Fruit fly (Drosophila melanogaster) whole organism, embryonic: ENCODE results near the gene CG6398.

Experiments
- CG12391 ChIP-seq: fragments of 200-800 bp; sonication (Bioruptor generic); optimal IDR thresholded peaks from 3 replicates; lab custom pipeline; 2018; ENCODE audit warnings: missing biosample characterization, mild to moderate bottlenecking, missing genetic modification characterization, moderate library complexity
- CG14710 ChIP-seq: fragments of 200-800 bp; sonication (Bioruptor generic); optimal IDR thresholded peaks from 3 replicates; lab custom pipeline; 2019; ENCODE audit warnings: missing biosample characterization, mild to moderate bottlenecking, missing genetic modification characterization, moderate library complexity
- CG15479 ChIP-seq: fragments of 200-800 bp; sonication (Bioruptor generic); optimal IDR thresholded peaks from 3 replicates; lab custom pipeline; 2019; ENCODE audit warnings: missing biosample characterization, mild to moderate bottlenecking, missing genetic modification characterization, moderate library complexity
- CG15601 ChIP-seq: fragments of 200-800 bp; sonication (Bioruptor generic); optimal IDR thresholded peaks from 3 replicates; lab custom pipeline; 2019; ENCODE audit warnings: missing biosample characterization, mild to moderate bottlenecking, missing genetic modification characterization, moderate library complexity
- CG17385 ChIP-seq: fragments of 200-800 bp; sonication (Bioruptor generic); optimal IDR thresholded peaks from 3 replicates; lab custom pipeline; 2018; ENCODE audit warnings: missing biosample characterization, mild to moderate bottlenecking, missing genetic modification characterization
- CG17829 ChIP-seq: fragments of 200-800 bp; optimal IDR thresholded peaks from 2 replicates; lab custom pipeline; 2019; ENCODE audit warnings: missing biosample characterization, mild to moderate bottlenecking, missing genetic modification characterization, moderate library complexity
- CG1832 ChIP-seq: fragments of 200-800 bp; sonication (Bioruptor generic); optimal IDR thresholded peaks from 2 replicates; lab custom pipeline; 2017; ENCODE audit warnings: missing biosample characterization, mild to moderate bottlenecking, missing genetic modification characterization, inconsistent platforms
- CG18619 ChIP-seq: fragments of 200-800 bp; sonication (Bioruptor generic); optimal IDR thresholded peaks from 3 replicates; lab custom pipeline; 2017; ENCODE audit warnings: missing biosample characterization, mild to moderate bottlenecking, missing genetic modification characterization
- CG2129 ChIP-seq: fragments of 200-800 bp; sonication (Bioruptor generic); IDR thresholded peaks from 2 replicates; pipeline ENCODE4 v1.3.6; 2022; ENCODE audit warnings: missing biosample characterization, missing genetic modification characterization; ENCODE audit not compliant: partially characterized antibody
- CG2202 ChIP-seq: fragments of 200-800 bp; sonication (Bioruptor generic); optimal IDR thresholded peaks from 2 replicates; lab custom pipeline; 2018; ENCODE audit warnings: missing biosample characterization, mild to moderate bottlenecking, missing genetic modification characterization
- CG2875 ChIP-seq: fragments of 200-800 bp; sonication (Bioruptor generic); optimal IDR thresholded peaks from 2 replicates; lab custom pipeline; 2017; ENCODE audit warnings: missing biosample characterization, mild to moderate bottlenecking, missing genetic modification characterization, missing genetic modification reagents
- CG33557 ChIP-seq: fragments of 200-800 bp; sonication (Bioruptor generic); optimal IDR thresholded peaks from 2 replicates; lab custom pipeline; 2019; ENCODE audit warnings: missing biosample characterization, mild to moderate bottlenecking, missing genetic modification characterization, moderate library complexity
- CG5180 ChIP-seq: fragments of 200-800 bp; sonication (Bioruptor generic); optimal IDR thresholded peaks from 3 replicates; lab custom pipeline; 2017; ENCODE audit warnings: missing biosample characterization, missing genetic modification characterization, mild to moderate bottlenecking, moderate library complexity, missing genetic modification reagents
- CG5245 ChIP-seq: fragments of 200-800 bp; sonication (Bioruptor generic); optimal IDR thresholded peaks from 3 replicates; lab custom pipeline; 2016; ENCODE audit warnings: missing biosample characterization, missing genetic modification characterization
- CG6689 ChIP-seq: fragments of 200-800 bp; sonication (Bioruptor generic); IDR thresholded peaks from 2 replicates; pipeline ENCODE4 v1.3.6; 2022; ENCODE audit warnings: missing biosample characterization, missing genetic modification characterization
- CG7372 ChIP-seq: fragments of 200-800 bp; sonication (Bioruptor generic); IDR thresholded peaks from 2 replicates; pipeline ENCODE4 v1.3.6; 2022; ENCODE audit warnings: missing biosample characterization, missing genetic modification characterization
- CG7556 ChIP-seq: fragments of 200-800 bp; sonication (Bioruptor generic); optimal IDR thresholded peaks from 2 replicates; lab custom pipeline; 2017; ENCODE audit warnings: missing biosample characterization, mild to moderate bottlenecking, missing genetic modification characterization
- CG7839 ChIP-seq: fragments of 200-800 bp; sonication (Bioruptor generic); optimal IDR thresholded peaks from 3 replicates; lab custom pipeline; 2018; ENCODE audit warnings: missing biosample characterization, mild to moderate bottlenecking, missing genetic modification characterization, moderate library complexity
- CG7928 ChIP-seq: fragments of 200-800 bp; sonication (Bioruptor generic); optimal IDR thresholded peaks from 2 replicates; lab custom pipeline; 2017; ENCODE audit warnings: missing biosample characterization, mild to moderate bottlenecking, missing genetic modification characterization
- CG8290 ChIP-seq, 3 experiments: fragments of 200-800 bp; sonication (Bioruptor generic); optimal IDR thresholded peaks; 2 replicates each; lab custom pipeline; 2016 to 2019; ENCODE audit warnings: missing biosample characterization in 3 of 3, missing genetic modification characterization in 3 of 3, mild to moderate bottlenecking in 2 of 3, moderate library complexity in 1 of 3
- CG8924 ChIP-seq: fragments of 200-800 bp; optimal IDR thresholded peaks from 3 replicates; lab custom pipeline; 2019; ENCODE audit warnings: missing biosample characterization, mild to moderate bottlenecking, missing genetic modification characterization, moderate library complexity
- CG9215 ChIP-seq: fragments of 200-800 bp; sonication (Bioruptor generic); IDR thresholded peaks from 2 replicates; pipeline ENCODE4 v1.3.6; 2022; ENCODE audit warnings: missing biosample characterization, missing genetic modification characterization
- Chrac-16 ChIP-seq: fragments of 200-800 bp; sonication (Bioruptor generic); optimal IDR thresholded peaks from 3 replicates; lab custom pipeline; 2016; ENCODE audit warnings: missing biosample characterization, missing genetic modification characterization
- Dip3 ChIP-seq: fragments of 200-800 bp; sonication (Bioruptor generic); optimal IDR thresholded peaks from 3 replicates; lab custom pipeline; 2016; ENCODE audit warnings: missing biosample characterization, missing genetic modification characterization
- ERR ChIP-seq: fragments of 200-800 bp; sonication (Bioruptor generic); optimal IDR thresholded peaks from 2 replicates; lab custom pipeline; 2016; ENCODE audit warnings: missing biosample characterization, missing genetic modification characterization
- Mad ChIP-seq: fragments of 200-800 bp; sonication (Bioruptor generic); optimal IDR thresholded peaks from 2 replicates; lab custom pipeline; 2016; ENCODE audit warnings: missing biosample characterization, missing genetic modification characterization
- NFAT ChIP-seq: fragments of 200-800 bp; sonication (Bioruptor generic); IDR thresholded peaks from 2 replicates; pipeline ENCODE4 v1.3.6; 2022; ENCODE audit warnings: missing biosample characterization, missing genetic modification characterization
- amos ChIP-seq: fragments of 200-800 bp; sonication (Bioruptor generic); IDR thresholded peaks from 2 replicates; pipeline ENCODE4 v1.3.6; 2022; ENCODE audit warnings: missing biosample characterization, missing genetic modification characterization; ENCODE audit not compliant: partially characterized antibody
- ara ChIP-seq: fragments of 200-800 bp; sonication (Bioruptor generic); IDR thresholded peaks from 2 replicates; pipeline ENCODE4 v1.3.6; 2022; ENCODE audit warnings: missing biosample characterization, missing genetic modification characterization
- bigmax ChIP-seq: fragments of 200-800 bp; sonication (Bioruptor generic); optimal IDR thresholded peaks from 2 replicates; lab custom pipeline; 2018; ENCODE audit warnings: missing biosample characterization, mild to moderate bottlenecking, missing genetic modification characterization
- ci ChIP-seq: fragments of 200-800 bp; sonication (Bioruptor generic); IDR thresholded peaks from 3 replicates; pipeline ENCODE4 v1.3.6; 2022; ENCODE audit warnings: missing biosample characterization, missing genetic modification characterization
- dati ChIP-seq: fragments of 200-800 bp; sonication (Bioruptor generic); IDR thresholded peaks from 2 replicates; pipeline ENCODE4 v1.3.6; 2022; ENCODE audit warnings: missing biosample characterization, missing genetic modification characterization
- eve ChIP-seq, 2 experiments: fragments of >200 bp; optimal IDR thresholded peaks; 2 replicates each; lab custom pipeline; 2017; ENCODE audit warnings: missing biosample characterization in 2 of 2, missing genetic modification characterization in 2 of 2
- fru ChIP-seq: fragments of >200 bp; optimal IDR thresholded peaks from 2 replicates; lab custom pipeline; 2017
- gce ChIP-seq: fragments of 200-800 bp; sonication (Bioruptor generic); IDR thresholded peaks from 3 replicates; pipeline ENCODE4 v1.3.6; 2022; ENCODE audit warnings: missing biosample characterization, missing genetic modification characterization
- gsb ChIP-seq: fragments of 200-800 bp; sonication (Bioruptor generic); IDR thresholded peaks from 2 replicates; pipeline ENCODE4 v1.3.6; 2022; ENCODE audit warnings: missing biosample characterization, missing genetic modification characterization
- ham ChIP-seq: fragments of 200-800 bp; sonication (Bioruptor generic); IDR thresholded peaks from 2 replicates; pipeline ENCODE4 v1.3.6; 2022; ENCODE audit warnings: missing biosample characterization, missing genetic modification characterization
- hbn ChIP-seq: fragments of 200-800 bp; sonication (Bioruptor generic); IDR thresholded peaks from 2 replicates; pipeline ENCODE4 v1.3.6; 2022; ENCODE audit warnings: missing biosample characterization, missing genetic modification characterization; ENCODE audit not compliant: partially characterized antibody
- mam ChIP-seq: fragments of 200-800 bp; sonication (Bioruptor generic); optimal IDR thresholded peaks from 3 replicates; lab custom pipeline; 2016; ENCODE audit warnings: missing biosample characterization, missing genetic modification characterization
- nmo ChIP-seq: fragments of 200-800 bp; sonication (Bioruptor generic); optimal IDR thresholded peaks from 2 replicates; lab custom pipeline; 2018; ENCODE audit warnings: missing biosample characterization, mild to moderate bottlenecking, missing genetic modification characterization, moderate library complexity
- onecut ChIP-seq: fragments of 200-800 bp; sonication (Bioruptor generic); IDR thresholded peaks from 2 replicates; pipeline ENCODE4 v1.3.6; 2022; ENCODE audit warnings: missing biosample characterization, missing genetic modification characterization
- phol ChIP-seq: fragments of 200-800 bp; sonication (Bioruptor generic); optimal IDR thresholded peaks from 3 replicates; lab custom pipeline; 2018; ENCODE audit warnings: missing biosample characterization, mild to moderate bottlenecking, missing genetic modification characterization, moderate library complexity
- row ChIP-seq: fragments of 200-800 bp; sonication (Bioruptor generic); IDR thresholded peaks from 3 replicates; pipeline ENCODE4 v1.3.6; 2022; ENCODE audit warnings: missing biosample characterization, missing genetic modification characterization
- run ChIP-seq: fragments of 200-800 bp; sonication (Bioruptor generic); optimal IDR thresholded peaks from 3 replicates; lab custom pipeline; 2018; ENCODE audit warnings: missing biosample characterization, mild to moderate bottlenecking, missing genetic modification characterization
- sc ChIP-seq, 3 experiments: fragments of >200 bp in 2 of 3; fragments of 200-800 bp in 1 of 3; sonication (Bioruptor generic) in 1 of 3; optimal IDR thresholded peaks; 2 replicates in 2 of 3; 3 replicates in 1 of 3; lab custom pipeline; 2017; ENCODE audit warnings: mild to moderate bottlenecking in 1 of 3, missing biosample characterization in 1 of 3, missing genetic modification characterization in 1 of 3, missing genetic modification reagents in 1 of 3
- sens ChIP-seq: fragments of 200-800 bp; sonication (Bioruptor generic); peaks from one replicate; lab custom pipeline; 2016; ENCODE audit warnings: missing biosample characterization, missing genetic modification characterization
- sna ChIP-seq: fragments of 200-800 bp; sonication (Bioruptor generic); IDR thresholded peaks from 2 replicates; pipeline ENCODE4 v1.3.6; 2022; ENCODE audit warnings: missing biosample characterization, missing genetic modification characterization; ENCODE audit not compliant: partially characterized antibody
- trem ChIP-seq: fragments of 200-800 bp; optimal IDR thresholded peaks from 3 replicates; lab custom pipeline; 2019; ENCODE audit warnings: missing biosample characterization, mild to moderate bottlenecking, missing genetic modification characterization, moderate library complexity
- twi ChIP-seq: fragments of 200-800 bp; optimal IDR thresholded peaks from 2 replicates; lab custom pipeline; 2019; ENCODE audit warnings: missing biosample characterization, mild to moderate bottlenecking, missing genetic modification characterization, moderate library complexity
- tx ChIP-seq: fragments of 200-800 bp; sonication (Bioruptor generic); optimal IDR thresholded peaks from 2 replicates; lab custom pipeline; 2016; ENCODE audit warnings: missing biosample characterization, missing genetic modification characterization
- vvl ChIP-seq: fragments of 200-800 bp; sonication (Bioruptor generic); IDR thresholded peaks from 2 replicates; pipeline ENCODE4 v1.3.6; 2022; ENCODE audit warnings: missing biosample characterization, missing genetic modification characterization

The CG6398 gene

dm6 chrX:17782058-17782457, 48.6 kb upstream of the CG6398 start (continued):
- TF ChIP-seq CG12391 (tag; lab: Kevin White, UChicago) = peak; percentile 64
- TF ChIP-seq CG1832 (GFP tag; lab: Kevin White, UChicago) = peak; percentile 21
- no peak for TF ChIP-seq ham (GFP tag; lab: Robert Waterston, UW)
- no peak for TF ChIP-seq CG5180 (GFP tag; lab: Kevin White, UChicago)
- no peak for TF ChIP-seq ci
- TF ChIP-seq CG5245 (GFP tag; lab: Kevin White, UChicago) = no peak
- TF ChIP-seq CG7928 (GFP tag; lab: Kevin White, UChicago) = no peak
- peak; percentile 0 for TF ChIP-seq twi (tag; lab: Kevin White, UChicago)
- no peak for TF ChIP-seq NFAT
- TF ChIP-seq CG14710 (tag; lab: Kevin White, UChicago) = peak; percentile 41
- TF ChIP-seq mam (GFP tag; lab: Kevin White, UChicago) = no peak
- peak; percentile 48 for TF ChIP-seq CG33557 (GFP tag; lab: Kevin White, UChicago)
- peak; percentile 8; the same call in 1 of the 2 replicates for TF ChIP-seq onecut (GFP tag; lab: Robert Waterston, UW)
- TF ChIP-seq phol (tag; lab: Kevin White, UChicago) = peak; percentile 57
- peak; percentile 9 for TF ChIP-seq CG18619
- peak; percentile 60 for TF ChIP-seq CG6689 (GFP tag; lab: Robert Waterston, UW)
- TF ChIP-seq ara = peak; percentile 32; the same call in 1 of the 2 replicates
- no peak for TF ChIP-seq CG7372 (GFP tag; lab: Robert Waterston, UW)
- peak; percentile 32 for TF ChIP-seq CG2875
- TF ChIP-seq gce (GFP tag; lab: Robert Waterston, UW) = no peak
- no peak for TF ChIP-seq fru (lab: Kevin White, UChicago)
- TF ChIP-seq CG7556 (GFP tag; lab: Kevin White, UChicago) = peak; percentile 65
- no peak for TF ChIP-seq CG15479 (GFP tag; lab: Kevin White, UChicago)
- TF ChIP-seq dati = no peak
- no peak for TF ChIP-seq amos (GFP tag; lab: Robert Waterston, UW)
- peak; percentile 51 for TF ChIP-seq CG7839 (tag; lab: Kevin White, UChicago)
- no peak for TF ChIP-seq Mad (GFP tag; lab: Kevin White, UChicago)
- TF ChIP-seq sna (GFP tag; lab: Robert Waterston, UW) = no peak
- peak; percentile 72 for TF ChIP-seq row (GFP tag; lab: Robert Waterston, UW)
- peak; percentile 55 for TF ChIP-seq nmo (GFP tag; lab: Kevin White, UChicago)
- peak in 1 of 2 experiments; percentile 36 for TF ChIP-seq eve (GFP tag; optimal IDR thresholded peaks at IDR 0.05; lab: Kevin White, UChicago)
- no peak for TF ChIP-seq CG9215 (GFP tag; lab: Robert Waterston, UW)
- peak; percentile 26 for TF ChIP-seq CG2202
- TF ChIP-seq CG8924 (tag; lab: Kevin White, UChicago) = peak; percentile 49
- TF ChIP-seq hbn (GFP tag; lab: Robert Waterston, UW) = no peak
- no peak for TF ChIP-seq tx (GFP tag; lab: Kevin White, UChicago)
- TF ChIP-seq sc (optimal IDR thresholded peaks at IDR 0.05; lab: Kevin White, UChicago) = no peak
- peak; percentile 29 for TF ChIP-seq sc (GFP tag; optimal IDR thresholded peaks at IDR 0.05; lab: Kevin White, UChicago)
- TF ChIP-seq trem (tag; lab: Kevin White, UChicago) = peak; percentile 23
- peak; percentile 38 for TF ChIP-seq CG17829
- TF ChIP-seq bigmax = no peak
- peak; percentile 56 for TF ChIP-seq sens (GFP tag; lab: Kevin White, UChicago)
- TF ChIP-seq CG8290 (GFP tag; optimal IDR thresholded peaks at IDR 0.05; lab: Kevin White, UChicago) = no peak
- TF ChIP-seq CG8290 (tag; optimal IDR thresholded peaks at IDR 0.05; lab: Kevin White, UChicago) = no peak
- no peak for TF ChIP-seq run (tag; lab: Kevin White, UChicago)
- peak; percentile 51 for TF ChIP-seq CG17385 (GFP tag; lab: Kevin White, UChicago)
- TF ChIP-seq ERR = no peak
- no peak for TF ChIP-seq gsb (GFP tag; lab: Robert Waterston, UW)
- TF ChIP-seq Dip3 (GFP tag; lab: Kevin White, UChicago) = no peak
- TF ChIP-seq CG15601 (tag; lab: Kevin White, UChicago) = peak; percentile 38
- TF ChIP-seq CG2129 (GFP tag; lab: Robert Waterston, UW) = no peak
- peak; percentile 8 for TF ChIP-seq Chrac-16 (GFP tag; lab: Kevin White, UChicago)
- TF ChIP-seq vvl (GFP tag; lab: Robert Waterston, UW) = no peak
